Worm (Caenorhabditis elegans) whole organism, early embryonic: Measurements from ENCODE around the gene acs-20.

Experiments used
- ama-1 ChIP-seq: fragments of 150-350 bp; optimal IDR thresholded peaks from 2 replicates; lab custom pipeline; 2014
- flt-1 ChIP-seq: fragments of 200-800 bp; sonication (Bioruptor generic); IDR thresholded peaks from 2 replicates; pipeline ENCODE4 v1.3.6; 2022; ENCODE audit warnings: missing genetic modification characterization, missing compliant biosample characterization
- pes-1 ChIP-seq: fragments of 200-800 bp; sonication (Bioruptor generic); IDR thresholded peaks from 2 replicates; pipeline ENCODE4 v1.3.6; 2022; ENCODE audit warnings: missing genetic modification reagents, missing genetic modification characterization, missing compliant biosample characterization
- tra-4 ChIP-seq: sonication (generic microtip); optimal IDR thresholded peaks from 2 replicates; lab custom pipeline; 2017; ENCODE audit warnings: missing genetic modification characterization, missing compliant biosample characterization

DNA sequence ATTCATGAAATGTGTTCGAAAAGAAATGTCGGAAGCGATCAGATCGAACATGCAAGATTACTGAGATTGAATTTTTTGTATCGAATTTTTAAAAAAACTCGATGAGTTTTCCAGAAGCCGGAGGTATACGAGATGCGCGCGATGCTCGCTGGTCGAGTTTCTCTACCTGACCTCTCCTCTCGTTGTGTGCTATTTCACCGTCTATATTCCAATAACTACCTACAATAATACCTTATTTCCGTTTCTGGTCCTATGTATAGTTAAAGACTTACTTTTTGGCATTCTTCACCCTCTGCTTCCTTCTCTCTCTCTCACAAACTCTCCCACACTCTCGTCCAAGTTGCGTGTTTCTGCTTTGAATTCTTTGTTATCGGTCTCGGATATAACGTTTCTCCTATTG is 27.2 kb downstream of the acs-20 start:
- no peak for TF ChIP-seq flt-1 (GFP tag; lab: Robert Waterston, UW)
- no peak for TF ChIP-seq ama-1 (lab: Kevin White, UChicago)
- TF ChIP-seq tra-4 (tag; lab: Kevin White, UChicago), result no peak
- no peak for TF ChIP-seq pes-1 (GFP tag; lab: Robert Waterston, UW)
